Fruit fly (Drosophila melanogaster) whole organism, embryonic: ENCODE measurements around the gene BomT3.

Experiments
- Adf1 ChIP-seq: fragments of 200-800 bp; sonication (Bioruptor generic); IDR thresholded peaks from 2 replicates; pipeline ENCODE4 v1.3.6; 2022; ENCODE audit warnings: missing biosample characterization, missing genetic modification characterization
- C15 ChIP-seq: fragments of 200-800 bp; sonication (Bioruptor generic); IDR thresholded peaks from 3 replicates; pipeline ENCODE4 v1.3.6; 2022; ENCODE audit warnings: missing biosample characterization, missing genetic modification characterization
- CG10267 ChIP-seq: fragments of 200-800 bp; sonication (Bioruptor generic); optimal IDR thresholded peaks from 2 replicates; lab custom pipeline; 2018; ENCODE audit warnings: missing biosample characterization, mild to moderate bottlenecking, missing genetic modification characterization, moderate library complexity
- CG10654 ChIP-seq: fragments of 200-800 bp; sonication (Bioruptor generic); optimal IDR thresholded peaks from 2 replicates; lab custom pipeline; 2016; ENCODE audit warnings: missing biosample characterization, missing genetic modification characterization
- CG11085 ChIP-seq: fragments of 200-800 bp; sonication (Bioruptor generic); IDR thresholded peaks from 2 replicates; pipeline ENCODE4 v1.3.6; 2022; ENCODE audit warnings: missing biosample characterization, missing genetic modification characterization
- CG12236 ChIP-seq: fragments of 200-800 bp; sonication (Bioruptor generic); optimal IDR thresholded peaks from 2 replicates; lab custom pipeline; 2016; ENCODE audit warnings: missing biosample characterization, missing genetic modification characterization
- CG12659 ChIP-seq: fragments of 200-800 bp; sonication (Bioruptor generic); optimal IDR thresholded peaks from 3 replicates; lab custom pipeline; 2017; ENCODE audit warnings: mild to moderate bottlenecking, missing biosample characterization, missing genetic modification reagents, missing genetic modification characterization
- CG14050 ChIP-seq: fragments of 200-800 bp; sonication (Bioruptor generic); IDR thresholded peaks from 3 replicates; pipeline ENCODE4 v1.3.6; 2022; ENCODE audit warnings: missing biosample characterization, missing genetic modification characterization
- CG14965 ChIP-seq: fragments of 200-800 bp; sonication (Bioruptor generic); optimal IDR thresholded peaks from 2 replicates; lab custom pipeline; 2016; ENCODE audit warnings: missing biosample characterization, missing genetic modification characterization, borderline replicate concordance
- CG1603 ChIP-seq: fragments of 200-800 bp; sonication (Bioruptor generic); optimal IDR thresholded peaks from 2 replicates; lab custom pipeline; 2019; ENCODE audit warnings: missing biosample characterization, mild to moderate bottlenecking, missing genetic modification characterization, moderate library complexity
- CG16779 ChIP-seq: fragments of 200-800 bp; sonication (Bioruptor generic); IDR thresholded peaks from 2 replicates; pipeline ENCODE4 v1.3.6; 2022; ENCODE audit warnings: missing biosample characterization, missing genetic modification characterization
- CG17186 ChIP-seq: fragments of 200-800 bp; sonication (Bioruptor generic); optimal IDR thresholded peaks from 3 replicates; lab custom pipeline; 2017; ENCODE audit warnings: missing biosample characterization, missing genetic modification reagents, missing genetic modification characterization
- CG17612 ChIP-seq: fragments of 200-800 bp; sonication (Bioruptor generic); IDR thresholded peaks from 2 replicates; pipeline ENCODE4 v1.3.6; 2022; ENCODE audit warnings: missing biosample characterization, missing genetic modification characterization
- CG18619 ChIP-seq: fragments of 200-800 bp; sonication (Bioruptor generic); optimal IDR thresholded peaks from 3 replicates; lab custom pipeline; 2017; ENCODE audit warnings: missing biosample characterization, mild to moderate bottlenecking, missing genetic modification characterization
- CG2678 ChIP-seq: fragments of 200-800 bp; sonication (Bioruptor generic); optimal IDR thresholded peaks from 3 replicates; lab custom pipeline; 2019; ENCODE audit warnings: missing biosample characterization, mild to moderate bottlenecking, missing genetic modification characterization, moderate library complexity
- CG2889 ChIP-seq: fragments of 200-800 bp; sonication (Bioruptor generic); IDR thresholded peaks from 3 replicates; pipeline ENCODE4 v1.3.6; 2022; ENCODE audit warnings: missing biosample characterization, missing genetic modification characterization
- CG31365 ChIP-seq: fragments of 200-800 bp; sonication (Bioruptor generic); optimal IDR thresholded peaks from 2 replicates; lab custom pipeline; 2018; ENCODE audit warnings: missing biosample characterization, mild to moderate bottlenecking, missing genetic modification characterization
- CG3281 ChIP-seq: fragments of 200-800 bp; sonication (Bioruptor generic); optimal IDR thresholded peaks from 3 replicates; lab custom pipeline; 2017; ENCODE audit warnings: missing biosample characterization, mild to moderate bottlenecking, missing genetic modification characterization
- CG4360 ChIP-seq: fragments of 200-800 bp; sonication (Bioruptor generic); IDR thresholded peaks from 2 replicates; pipeline ENCODE4 v1.3.6; 2022; ENCODE audit warnings: missing biosample characterization, missing genetic modification characterization
- CG4854 ChIP-seq: fragments of 200-800 bp; sonication (Bioruptor generic); optimal IDR thresholded peaks from 2 replicates; lab custom pipeline; 2016; ENCODE audit warnings: missing biosample characterization, missing genetic modification characterization, inconsistent platforms
- CG6689 ChIP-seq: fragments of 200-800 bp; sonication (Bioruptor generic); IDR thresholded peaks from 2 replicates; pipeline ENCODE4 v1.3.6; 2022; ENCODE audit warnings: missing biosample characterization, missing genetic modification characterization
- CG9437 ChIP-seq: fragments of 200-800 bp; sonication (Bioruptor generic); optimal IDR thresholded peaks from 2 replicates; lab custom pipeline; 2018; ENCODE audit warnings: missing biosample characterization, mild to moderate bottlenecking, missing genetic modification characterization
- CTCF ChIP-seq: fragments of 200-800 bp; sonication (Bioruptor generic); optimal IDR thresholded peaks from 2 replicates; lab custom pipeline; 2017; ENCODE audit warnings: missing biosample characterization, mild to moderate bottlenecking, missing genetic modification characterization, moderate library complexity
- CoRest ChIP-seq: fragments of 200-800 bp; sonication (Bioruptor generic); optimal IDR thresholded peaks from 3 replicates; lab custom pipeline; 2018; ENCODE audit warnings: missing biosample characterization, mild to moderate bottlenecking, missing genetic modification characterization, moderate library complexity
- Deaf1 ChIP-seq: fragments of 200-800 bp; optimal IDR thresholded peaks from 3 replicates; lab custom pipeline; 2019; ENCODE audit warnings: missing biosample characterization, mild to moderate bottlenecking, missing genetic modification characterization, moderate library complexity
- Dref ChIP-seq: fragments of 200-800 bp; sonication (Bioruptor generic); IDR thresholded peaks from 2 replicates; pipeline ENCODE4 v1.3.6; 2022; ENCODE audit warnings: missing biosample characterization, missing genetic modification characterization
- Hand ChIP-seq: fragments of 200-800 bp; sonication (Bioruptor generic); optimal IDR thresholded peaks from 2 replicates; lab custom pipeline; 2017; ENCODE audit warnings: mild to moderate bottlenecking, missing biosample characterization, missing genetic modification reagents, missing genetic modification characterization
- Mad ChIP-seq: fragments of 200-800 bp; sonication (Bioruptor generic); optimal IDR thresholded peaks from 2 replicates; lab custom pipeline; 2016; ENCODE audit warnings: missing biosample characterization, missing genetic modification characterization
- NfI ChIP-seq: fragments of 200-800 bp; sonication (Bioruptor generic); optimal IDR thresholded peaks from 3 replicates; lab custom pipeline; 2018; ENCODE audit warnings: missing biosample characterization, mild to moderate bottlenecking, missing genetic modification characterization, moderate library complexity
- Oli ChIP-seq: fragments of 200-800 bp; sonication (Bioruptor generic); optimal IDR thresholded peaks from 2 replicates; lab custom pipeline; 2018; ENCODE audit warnings: missing biosample characterization, mild to moderate bottlenecking, missing genetic modification characterization, moderate library complexity
- Rfx ChIP-seq: fragments of 200-800 bp; sonication (Bioruptor generic); IDR thresholded peaks from 2 replicates; pipeline ENCODE4 v1.3.6; 2022; ENCODE audit warnings: missing biosample characterization, missing genetic modification characterization
- Sox102F ChIP-seq: fragments of 200-800 bp; sonication (Bioruptor generic); optimal IDR thresholded peaks from 2 replicates; lab custom pipeline; 2018; ENCODE audit warnings: missing biosample characterization, mild to moderate bottlenecking, missing genetic modification characterization, moderate library complexity
- Vsx1 ChIP-seq: fragments of 200-800 bp; sonication (Bioruptor generic); optimal IDR thresholded peaks from 2 replicates; lab custom pipeline; 2017; ENCODE audit warnings: missing biosample characterization, mild to moderate bottlenecking, missing genetic modification characterization, missing genetic modification reagents
- ac ChIP-seq: fragments of 200-800 bp; sonication (Bioruptor generic); optimal IDR thresholded peaks from 3 replicates; lab custom pipeline; 2017; ENCODE audit warnings: missing biosample characterization, mild to moderate bottlenecking, missing genetic modification characterization
- aop ChIP-seq: fragments of 200-800 bp; sonication (Bioruptor generic); IDR thresholded peaks from 2 replicates; pipeline ENCODE4 v1.3.6; 2022; ENCODE audit warnings: missing biosample characterization, missing genetic modification characterization
- eve ChIP-seq, 2 experiments: fragments of >200 bp; optimal IDR thresholded peaks; 2 replicates each; lab custom pipeline; 2017; ENCODE audit warnings: missing biosample characterization in 2 of 2, missing genetic modification characterization in 2 of 2
- gem ChIP-seq: fragments of 200-800 bp; sonication (Bioruptor generic); optimal IDR thresholded peaks from 2 replicates; lab custom pipeline; 2019; ENCODE audit warnings: missing biosample characterization, mild to moderate bottlenecking, missing genetic modification characterization, moderate library complexity
- h ChIP-seq: fragments of >200 bp; optimal IDR thresholded peaks from 2 replicates; lab custom pipeline; 2017
- ind ChIP-seq: fragments of 200-800 bp; sonication (Bioruptor generic); optimal IDR thresholded peaks from 3 replicates; lab custom pipeline; 2016; ENCODE audit warnings: missing biosample characterization, missing genetic modification characterization
- inv ChIP-seq: fragments of 200-800 bp; sonication (Bioruptor generic); IDR thresholded peaks from 2 replicates; pipeline ENCODE4 v1.3.6; 2022; ENCODE audit warnings: missing biosample characterization, missing genetic modification characterization; ENCODE audit not compliant: partially characterized antibody
- kah ChIP-seq: fragments of 200-800 bp; sonication (Bioruptor generic); optimal IDR thresholded peaks from 2 replicates; lab custom pipeline; 2018; ENCODE audit warnings: missing biosample characterization, mild to moderate bottlenecking, missing genetic modification characterization
- klu ChIP-seq: fragments of 200-800 bp; sonication (Bioruptor generic); IDR thresholded peaks from 2 replicates; pipeline ENCODE4 v1.3.6; 2022; ENCODE audit warnings: missing biosample characterization, missing genetic modification characterization
- lilli ChIP-seq: fragments of 200-800 bp; sonication (Bioruptor generic); optimal IDR thresholded peaks from 3 replicates; lab custom pipeline; 2016; ENCODE audit warnings: missing biosample characterization, missing genetic modification characterization
- nerfin-2 ChIP-seq: fragments of 200-800 bp; sonication (Bioruptor generic); IDR thresholded peaks from 2 replicates; pipeline ENCODE4 v1.3.6; 2022; ENCODE audit warnings: missing biosample characterization, missing genetic modification characterization; ENCODE audit not compliant: partially characterized antibody
- org-1 ChIP-seq: fragments of 200-800 bp; sonication (Bioruptor generic); optimal IDR thresholded peaks from 2 replicates; lab custom pipeline; 2017; ENCODE audit warnings: missing biosample characterization, missing genetic modification characterization
- pfk ChIP-seq: fragments of 200-800 bp; sonication (Bioruptor generic); optimal IDR thresholded peaks from 2 replicates; lab custom pipeline; 2018; ENCODE audit warnings: missing biosample characterization, mild to moderate bottlenecking, missing genetic modification characterization, moderate library complexity
- salm ChIP-seq: fragments of 200-800 bp; sonication (Bioruptor generic); optimal IDR thresholded peaks from 2 replicates; lab custom pipeline; 2018; ENCODE audit warnings: missing biosample characterization, mild to moderate bottlenecking, missing genetic modification characterization
- ssp ChIP-seq: fragments of 200-800 bp; sonication (Bioruptor generic); IDR thresholded peaks from 2 replicates; pipeline ENCODE4 v1.3.6; 2022; ENCODE audit warnings: missing biosample characterization, missing genetic modification characterization
- tap ChIP-seq: fragments of 200-800 bp; optimal IDR thresholded peaks from 3 replicates; lab custom pipeline; 2019; ENCODE audit warnings: missing biosample characterization, mild to moderate bottlenecking, missing genetic modification characterization, moderate library complexity
- tin ChIP-seq: fragments of 200-800 bp; sonication (Bioruptor generic); optimal IDR thresholded peaks from 3 replicates; lab custom pipeline; 2016; ENCODE audit warnings: missing biosample characterization, missing genetic modification characterization
- trem ChIP-seq: fragments of 200-800 bp; optimal IDR thresholded peaks from 3 replicates; lab custom pipeline; 2019; ENCODE audit warnings: missing biosample characterization, mild to moderate bottlenecking, missing genetic modification characterization, moderate library complexity
- vvl ChIP-seq: fragments of 200-800 bp; sonication (Bioruptor generic); IDR thresholded peaks from 2 replicates; pipeline ENCODE4 v1.3.6; 2022; ENCODE audit warnings: missing biosample characterization, missing genetic modification characterization
- zen ChIP-seq: fragments of 200-800 bp; sonication (Bioruptor generic); optimal IDR thresholded peaks from 3 replicates; lab custom pipeline; 2018; ENCODE audit warnings: missing biosample characterization, mild to moderate bottlenecking, missing genetic modification characterization, moderate library complexity

The BomT3 gene

dm6 chr3R:22046231-22046630, 40.0 kb downstream of the BomT3 start (continued):
- TF ChIP-seq aop (no peak), CG4854 (no peak), Hand (no peak), CG14050 (GFP tag; lab: Robert Waterston, UW) (no peak), CG12659 (no peak), CG10267 (tag; lab: Kevin White, UChicago) (no peak), tap (tag; lab: Kevin White, UChicago) (no peak), ind (GFP tag; lab: Kevin White, UChicago) (no peak), CTCF (GFP tag; lab: Kevin White, UChicago) (no peak), trem (no peak), CG11085 (GFP tag; lab: Robert Waterston, UW) (no peak), CG3281 (GFP tag; lab: Kevin White, UChicago) (no peak), eve (GFP tag; optimal IDR thresholded peaks at IDR 0.05; lab: Kevin White, UChicago) (no peak), inv (GFP tag; lab: Robert Waterston, UW) (no peak), klu (GFP tag; lab: Robert Waterston, UW) (no peak), pfk (no peak), CG6689 (0 out of 2 replicates have a peak, but pooled peaks have one; percentile 6), h (lab: Kevin White, UChicago) (no peak), tin (GFP tag; lab: Kevin White, UChicago) (no peak), Oli (tag; lab: Kevin White, UChicago) (peak; percentile 6), ssp (GFP tag; lab: Robert Waterston, UW) (no peak), CG1603 (tag; lab: Kevin White, UChicago) (no peak), CoRest (peak; percentile 6), Rfx (GFP tag; lab: Robert Waterston, UW) (no peak), ac (GFP tag; lab: Kevin White, UChicago) (no peak), kah (GFP tag; lab: Kevin White, UChicago) (peak; percentile 5), CG31365 (no peak), gem (tag; lab: Kevin White, UChicago) (peak; percentile 27), lilli (peak; percentile 10), CG12236 (GFP tag; lab: Kevin White, UChicago) (no peak), CG9437 (GFP tag; lab: Kevin White, UChicago) (no peak), C15 (GFP tag; lab: Robert Waterston, UW) (no peak), NfI (GFP tag; lab: Kevin White, UChicago) (no peak), nerfin-2 (GFP tag; lab: Robert Waterston, UW) (no peak), Vsx1 (GFP tag; lab: Kevin White, UChicago) (no peak), vvl (0 out of 2 replicates have a peak, but pooled peaks have one; percentile 6), CG17186 (GFP tag; lab: Kevin White, UChicago) (no peak), CG2889 (GFP tag; lab: Robert Waterston, UW) (no peak), Dref (GFP tag; lab: Robert Waterston, UW) (no peak), CG14965 (GFP tag; lab: Kevin White, UChicago) (no peak), Mad (GFP tag; lab: Kevin White, UChicago) (no peak), Deaf1 (tag; lab: Kevin White, UChicago) (no peak), CG18619 (no peak), CG10654 (GFP tag; lab: Kevin White, UChicago) (no peak), org-1 (GFP tag; lab: Kevin White, UChicago) (no peak), CG4360 (GFP tag; lab: Robert Waterston, UW) (no peak), salm (no peak), Adf1 (no peak), CG2678 (peak; percentile 12), Sox102F (GFP tag; lab: Kevin White, UChicago) (no peak), zen (tag; lab: Kevin White, UChicago) (no peak), CG16779 (GFP tag; lab: Robert Waterston, UW) (no peak), CG17612 (GFP tag; lab: Robert Waterston, UW) (no peak)
